Fruit fly (Drosophila melanogaster) whole organism, embryonic: Measurements from ENCODE around the gene CG33325.

ENCODE experiments used
- CG10267 ChIP-seq: fragments of 200-800 bp; sonication (Bioruptor generic); optimal IDR thresholded peaks from 2 replicates; lab custom pipeline; 2018; ENCODE audit warnings: missing biosample characterization, mild to moderate bottlenecking, missing genetic modification characterization, moderate library complexity
- CG12942 ChIP-seq: fragments of 200-800 bp; sonication (Bioruptor generic); optimal IDR thresholded peaks from 3 replicates; lab custom pipeline; 2016; ENCODE audit warnings: missing biosample characterization, missing genetic modification characterization
- CG13123 ChIP-seq: fragments of 200-800 bp; sonication (Bioruptor generic); optimal IDR thresholded peaks from 2 replicates; lab custom pipeline; 2016; ENCODE audit warnings: missing biosample characterization, missing genetic modification characterization
- CG13775 ChIP-seq: fragments of 200-800 bp; sonication (Bioruptor generic); optimal IDR thresholded peaks from 3 replicates; lab custom pipeline; 2017; ENCODE audit warnings: missing biosample characterization, mild to moderate bottlenecking, missing genetic modification characterization
- CG14014 ChIP-seq: fragments of 200-800 bp; sonication (Bioruptor generic); IDR thresholded peaks from 2 replicates; pipeline ENCODE4 v1.3.6; 2022; ENCODE audit warnings: missing biosample characterization, missing genetic modification characterization
- CG15479 ChIP-seq: fragments of 200-800 bp; sonication (Bioruptor generic); optimal IDR thresholded peaks from 3 replicates; lab custom pipeline; 2019; ENCODE audit warnings: missing biosample characterization, mild to moderate bottlenecking, missing genetic modification characterization, moderate library complexity
- CG15601 ChIP-seq: fragments of 200-800 bp; sonication (Bioruptor generic); optimal IDR thresholded peaks from 3 replicates; lab custom pipeline; 2019; ENCODE audit warnings: missing biosample characterization, mild to moderate bottlenecking, missing genetic modification characterization, moderate library complexity
- CG16813 ChIP-seq: fragments of 200-800 bp; sonication (Bioruptor generic); IDR thresholded peaks from 3 replicates; pipeline ENCODE4 v1.3.6; 2022; ENCODE audit warnings: missing biosample characterization, missing genetic modification characterization; ENCODE audit not compliant: partially characterized antibody
- CG16815 ChIP-seq: fragments of 200-800 bp; sonication (Bioruptor generic); optimal IDR thresholded peaks from 3 replicates; lab custom pipeline; 2017; ENCODE audit warnings: missing biosample characterization, mild to moderate bottlenecking, missing genetic modification characterization
- CG17186 ChIP-seq: fragments of 200-800 bp; sonication (Bioruptor generic); optimal IDR thresholded peaks from 3 replicates; lab custom pipeline; 2017; ENCODE audit warnings: missing biosample characterization, missing genetic modification reagents, missing genetic modification characterization
- CG17328 ChIP-seq: fragments of 200-800 bp; sonication (Bioruptor generic); IDR thresholded peaks from 2 replicates; pipeline ENCODE4 v1.3.6; 2022; ENCODE audit warnings: missing biosample characterization, missing genetic modification characterization
- CG17359 ChIP-seq: fragments of 200-800 bp; sonication (Bioruptor generic); optimal IDR thresholded peaks from 3 replicates; lab custom pipeline; 2018; ENCODE audit warnings: missing biosample characterization, mild to moderate bottlenecking, missing genetic modification characterization, moderate library complexity
- CG17612 ChIP-seq: fragments of 200-800 bp; sonication (Bioruptor generic); IDR thresholded peaks from 2 replicates; pipeline ENCODE4 v1.3.6; 2022; ENCODE audit warnings: missing biosample characterization, missing genetic modification characterization
- CG2202 ChIP-seq: fragments of 200-800 bp; sonication (Bioruptor generic); optimal IDR thresholded peaks from 2 replicates; lab custom pipeline; 2018; ENCODE audit warnings: missing biosample characterization, mild to moderate bottlenecking, missing genetic modification characterization
- CG2889 ChIP-seq: fragments of 200-800 bp; sonication (Bioruptor generic); IDR thresholded peaks from 3 replicates; pipeline ENCODE4 v1.3.6; 2022; ENCODE audit warnings: missing biosample characterization, missing genetic modification characterization
- CG3163 ChIP-seq: fragments of 200-800 bp; sonication (Bioruptor generic); optimal IDR thresholded peaks from 3 replicates; lab custom pipeline; 2016; ENCODE audit warnings: missing biosample characterization, missing genetic modification characterization
- CG32532 ChIP-seq: fragments of 200-800 bp; sonication (Bioruptor generic); IDR thresholded peaks from 2 replicates; pipeline ENCODE4 v1.3.6; 2022; ENCODE audit warnings: missing biosample characterization, missing genetic modification characterization
- CG3847 ChIP-seq: fragments of 200-800 bp; sonication (Bioruptor generic); IDR thresholded peaks from 2 replicates; pipeline ENCODE4 v1.3.6; 2022; ENCODE audit warnings: missing biosample characterization, missing genetic modification characterization
- CG4854 ChIP-seq: fragments of 200-800 bp; sonication (Bioruptor generic); optimal IDR thresholded peaks from 2 replicates; lab custom pipeline; 2016; ENCODE audit warnings: missing biosample characterization, missing genetic modification characterization, inconsistent platforms
- CG5180 ChIP-seq: fragments of 200-800 bp; sonication (Bioruptor generic); optimal IDR thresholded peaks from 3 replicates; lab custom pipeline; 2017; ENCODE audit warnings: missing biosample characterization, missing genetic modification characterization, mild to moderate bottlenecking, moderate library complexity, missing genetic modification reagents
- CG5953 ChIP-seq: fragments of 200-800 bp; sonication (Bioruptor generic); IDR thresholded peaks from 2 replicates; pipeline ENCODE4 v1.3.6; 2022; ENCODE audit warnings: missing biosample characterization, missing genetic modification characterization
- CG6683 ChIP-seq: fragments of 200-800 bp; sonication (Bioruptor generic); optimal IDR thresholded peaks from 2 replicates; lab custom pipeline; 2017; ENCODE audit warnings: missing biosample characterization, mild to moderate bottlenecking, missing genetic modification characterization, missing genetic modification reagents
- CG6854 ChIP-seq: fragments of 200-800 bp; sonication (Bioruptor generic); optimal IDR thresholded peaks from 3 replicates; lab custom pipeline; 2017; ENCODE audit warnings: missing biosample characterization, mild to moderate bottlenecking, missing genetic modification characterization
- CG9215 ChIP-seq: fragments of 200-800 bp; sonication (Bioruptor generic); IDR thresholded peaks from 2 replicates; pipeline ENCODE4 v1.3.6; 2022; ENCODE audit warnings: missing biosample characterization, missing genetic modification characterization
- CTCF ChIP-seq: fragments of 200-800 bp; sonication (Bioruptor generic); optimal IDR thresholded peaks from 2 replicates; lab custom pipeline; 2017; ENCODE audit warnings: missing biosample characterization, mild to moderate bottlenecking, missing genetic modification characterization, moderate library complexity
- D ChIP-seq, 2 experiments: fragments of 200-800 bp in 1 of 2; fragments of >200 bp in 1 of 2; sonication (Bioruptor generic) in 1 of 2; optimal IDR thresholded peaks; 2 replicates in 1 of 2; 3 replicates in 1 of 2; lab custom pipeline; 2017; ENCODE audit warnings: mild to moderate bottlenecking in 1 of 2, missing biosample characterization in 1 of 2, missing genetic modification characterization in 1 of 2, missing genetic modification reagents in 1 of 2
- D19A ChIP-seq: fragments of 200-800 bp; optimal IDR thresholded peaks from 3 replicates; lab custom pipeline; 2019; ENCODE audit warnings: missing biosample characterization, mild to moderate bottlenecking, missing genetic modification characterization, moderate library complexity
- Dbx ChIP-seq: fragments of 200-800 bp; sonication (Bioruptor generic); IDR thresholded peaks from 3 replicates; pipeline ENCODE4 v1.3.6; 2022; ENCODE audit warnings: missing biosample characterization, missing genetic modification characterization
- HLH4C ChIP-seq: fragments of 200-800 bp; sonication (Bioruptor generic); IDR thresholded peaks from 3 replicates; pipeline ENCODE4 v1.3.6; 2022; ENCODE audit warnings: missing biosample characterization, missing genetic modification characterization; ENCODE audit not compliant: partially characterized antibody
- Lhr ChIP-seq: fragments of 200-800 bp; sonication (Bioruptor generic); optimal IDR thresholded peaks from 3 replicates; lab custom pipeline; 2017; ENCODE audit warnings: mild to moderate bottlenecking, missing biosample characterization, missing genetic modification reagents, missing genetic modification characterization
- Lim3 ChIP-seq: fragments of 200-800 bp; sonication (Bioruptor generic); IDR thresholded peaks from 2 replicates; pipeline ENCODE4 v1.3.6; 2022; ENCODE audit warnings: missing biosample characterization, missing genetic modification characterization
- Mad ChIP-seq: fragments of 200-800 bp; sonication (Bioruptor generic); optimal IDR thresholded peaks from 2 replicates; lab custom pipeline; 2016; ENCODE audit warnings: missing biosample characterization, missing genetic modification characterization
- NK7.1 ChIP-seq: fragments of 200-800 bp; sonication (Bioruptor generic); optimal IDR thresholded peaks from 3 replicates; lab custom pipeline; 2016; ENCODE audit warnings: missing biosample characterization, missing genetic modification characterization
- NfI ChIP-seq: fragments of 200-800 bp; sonication (Bioruptor generic); optimal IDR thresholded peaks from 3 replicates; lab custom pipeline; 2018; ENCODE audit warnings: missing biosample characterization, mild to moderate bottlenecking, missing genetic modification characterization, moderate library complexity
- Pdp1 ChIP-seq, 2 experiments: fragments of 200-800 bp; sonication (Bioruptor generic); optimal IDR thresholded peaks; 3 replicates each; lab custom pipeline; 2016; ENCODE audit warnings: missing biosample characterization in 2 of 2, missing genetic modification characterization in 2 of 2, mild to moderate bottlenecking in 1 of 2, moderate library complexity in 1 of 2
- Scr ChIP-seq: fragments of 200-800 bp; sonication (Bioruptor generic); IDR thresholded peaks from 2 replicates; pipeline ENCODE4 v1.3.6; 2022; ENCODE audit warnings: missing biosample characterization, missing genetic modification characterization; ENCODE audit not compliant: partially characterized antibody
- Trl ChIP-seq, 3 experiments: fragments of >200 bp in 2 of 3; fragments of 200-800 bp in 1 of 3; sonication (Bioruptor generic) in 1 of 3; optimal IDR thresholded peaks; 2 replicates in 1 of 3; 3 replicates in 2 of 3; lab custom pipeline; 2016 to 2017; ENCODE audit warnings: missing biosample characterization in 1 of 3, missing genetic modification characterization in 1 of 3
- amos ChIP-seq: fragments of 200-800 bp; sonication (Bioruptor generic); IDR thresholded peaks from 2 replicates; pipeline ENCODE4 v1.3.6; 2022; ENCODE audit warnings: missing biosample characterization, missing genetic modification characterization; ENCODE audit not compliant: partially characterized antibody
- ap ChIP-seq: fragments of 200-800 bp; sonication (Bioruptor generic); IDR thresholded peaks from 2 replicates; pipeline ENCODE4 v1.3.6; 2022; ENCODE audit warnings: missing biosample characterization, missing genetic modification characterization
- croc ChIP-seq: fragments of 200-800 bp; sonication (Bioruptor generic); conservative IDR thresholded peaks from 3 replicates; pipeline ENCODE4 v1.3.6; 2022; ENCODE audit warnings: missing biosample characterization, missing genetic modification characterization
- ems ChIP-seq: fragments of 200-800 bp; sonication (Bioruptor generic); optimal IDR thresholded peaks from 3 replicates; lab custom pipeline; 2016; ENCODE audit warnings: missing biosample characterization, missing genetic modification characterization
- ind ChIP-seq: fragments of 200-800 bp; sonication (Bioruptor generic); optimal IDR thresholded peaks from 3 replicates; lab custom pipeline; 2016; ENCODE audit warnings: missing biosample characterization, missing genetic modification characterization
- jing ChIP-seq: fragments of 200-800 bp; sonication (Bioruptor generic); optimal IDR thresholded peaks from 2 replicates; lab custom pipeline; 2018; ENCODE audit warnings: missing biosample characterization, mild to moderate bottlenecking, missing genetic modification characterization
- org-1 ChIP-seq: fragments of 200-800 bp; sonication (Bioruptor generic); optimal IDR thresholded peaks from 2 replicates; lab custom pipeline; 2017; ENCODE audit warnings: missing biosample characterization, missing genetic modification characterization
- rib ChIP-seq: fragments of 200-800 bp; sonication (Bioruptor generic); IDR thresholded peaks from 2 replicates; pipeline ENCODE4 v1.3.6; 2022; ENCODE audit warnings: missing biosample characterization, missing genetic modification characterization
- ro ChIP-seq: fragments of 200-800 bp; sonication (Bioruptor generic); IDR thresholded peaks from 2 replicates; pipeline ENCODE4 v1.3.6; 2022; ENCODE audit warnings: missing biosample characterization, missing genetic modification characterization
- row ChIP-seq: fragments of 200-800 bp; sonication (Bioruptor generic); IDR thresholded peaks from 3 replicates; pipeline ENCODE4 v1.3.6; 2022; ENCODE audit warnings: missing biosample characterization, missing genetic modification characterization
- sisA ChIP-seq: fragments of 200-800 bp; sonication (Bioruptor generic); IDR thresholded peaks from 2 replicates; pipeline ENCODE4 v1.3.6; 2022; ENCODE audit warnings: missing biosample characterization, missing genetic modification characterization
- wor ChIP-seq: fragments of 200-800 bp; sonication (Bioruptor generic); IDR thresholded peaks from 2 replicates; pipeline ENCODE4 v1.3.6; 2022; ENCODE audit warnings: missing biosample characterization, missing genetic modification characterization
- yki ChIP-seq: fragments of >200 bp; optimal IDR thresholded peaks from 3 replicates; lab custom pipeline; 2018
- zen ChIP-seq: fragments of 200-800 bp; sonication (Bioruptor generic); optimal IDR thresholded peaks from 3 replicates; lab custom pipeline; 2018; ENCODE audit warnings: missing biosample characterization, mild to moderate bottlenecking, missing genetic modification characterization, moderate library complexity

Gene CG33325

dm6 chr3R:8650741-8651140, 29.1 kb downstream of the CG33325 start, which contains the start of the genes Mkk4 and SLIRP2 (continued):
- TF ChIP-seq CG14014 (GFP tag; lab: Robert Waterston, UW) (peak; percentile 99), HLH4C (GFP tag; lab: Robert Waterston, UW) (peak; percentile 80), CG32532 (peak; percentile 99), amos (peak; percentile 92), CG15601 (tag; lab: Kevin White, UChicago) (peak; percentile 98), CG17186 (GFP tag; lab: Kevin White, UChicago) (peak; percentile 97), CG5180 (peak; percentile 90), Pdp1 (GFP tag; optimal IDR thresholded peaks at IDR 0.05; lab: Kevin White, UChicago) (peak; percentile 99), CG17612 (GFP tag; lab: Robert Waterston, UW) (peak; percentile 98), D19A (tag; lab: Kevin White, UChicago) (peak; percentile 96), NK7.1 (GFP tag; lab: Kevin White, UChicago) (peak; percentile 98), CG5953 (GFP tag; lab: Robert Waterston, UW) (peak; percentile 98), croc (GFP tag; lab: Robert Waterston, UW) (peak; percentile 98), sisA (GFP tag; lab: Robert Waterston, UW) (peak; percentile 99), yki (no peak), Mad (peak; percentile 99), ind (GFP tag; lab: Kevin White, UChicago) (peak; percentile 99), ap (GFP tag; lab: Robert Waterston, UW) (peak; percentile 98), row (GFP tag; lab: Robert Waterston, UW) (peak; percentile 100), CG2202 (peak; percentile 98), CG3163 (peak; percentile 92), CG15479 (GFP tag; lab: Kevin White, UChicago) (peak; percentile 74), CTCF (peak; percentile 75), CG13123 (GFP tag; lab: Kevin White, UChicago) (peak; percentile 98), Scr (GFP tag; lab: Robert Waterston, UW) (peak; percentile 87), NfI (GFP tag; lab: Kevin White, UChicago) (peak; percentile 99), CG17359 (tag; lab: Kevin White, UChicago) (peak; percentile 99), Trl (optimal IDR thresholded peaks at IDR 0.05; lab: Kevin White, UChicago) (no peak), Trl (GFP tag; optimal IDR thresholded peaks at IDR 0.05; lab: Kevin White, UChicago) (peak; percentile 99), CG9215 (GFP tag; lab: Robert Waterston, UW) (peak; percentile 98), Lim3 (GFP tag; lab: Robert Waterston, UW) (peak; percentile 96), ems (GFP tag; lab: Kevin White, UChicago) (peak; percentile 97), CG6854 (peak; percentile 97), CG6683 (GFP tag; lab: Kevin White, UChicago) (peak; percentile 96), CG4854 (GFP tag; lab: Kevin White, UChicago) (peak; percentile 98), ro (GFP tag; lab: Robert Waterston, UW) (peak; percentile 97), CG3847 (GFP tag; lab: Robert Waterston, UW) (peak; percentile 99), CG13775 (peak; percentile 99), zen (peak; percentile 99), CG16813 (GFP tag; lab: Robert Waterston, UW) (peak; percentile 87), CG17328 (GFP tag; lab: Robert Waterston, UW) (peak; percentile 99), CG16815 (peak; percentile 99), CG10267 (tag; lab: Kevin White, UChicago) (peak; percentile 96), org-1 (peak; percentile 97), rib (peak; percentile 99), Dbx (GFP tag; lab: Robert Waterston, UW) (peak; percentile 99), CG2889 (GFP tag; lab: Robert Waterston, UW) (peak; percentile 98), jing (GFP tag; lab: Kevin White, UChicago) (peak; percentile 98), Lhr (GFP tag; lab: Kevin White, UChicago) (peak; percentile 97), D (optimal IDR thresholded peaks at IDR 0.05; lab: Kevin White, UChicago) (no peak), D (GFP tag; optimal IDR thresholded peaks at IDR 0.05; lab: Kevin White, UChicago) (peak; percentile 98), CG12942 (GFP tag; lab: Kevin White, UChicago) (peak; percentile 98), wor (GFP tag; lab: Robert Waterston, UW) (peak; percentile 98)
